Worm (Caenorhabditis elegans): ENCODE results near the gene clec-41.

clec-41 gene

ce11 chrV:13112937-13113497 is 24.9 kb downstream of the clec-41 start:
- TF ChIP-seq snpc-1.3 (tag; optimal IDR thresholded peaks at IDR 0.05; ENCODE audit: insufficient read depth) = no peak
- TF ChIP-seq ekl-4 (GFP tag; IDR thresholded peaks at IDR 0.05) = no peak
- no peak for TF ChIP-seq egl-18 (GFP tag; IDR thresholded peaks at IDR 0.05)
- no peak for TF ChIP-seq Y79H2A.3 (GFP tag; conservative IDR thresholded peaks at IDR 0.05)
- no peak for TF ChIP-seq mes-4 (tag; optimal IDR thresholded peaks at IDR 0.05)
- TF ChIP-seq bed-2 (GFP tag; IDR thresholded peaks at IDR 0.05) = no peak
- no peak for TF ChIP-seq pbrm-1 (GFP tag; IDR thresholded peaks at IDR 0.05)
- TF ChIP-seq nhr-90 (tag; optimal IDR thresholded peaks at IDR 0.05) = no peak
- TF ChIP-seq let-526 (GFP tag; IDR thresholded peaks at IDR 0.05) = no peak
- TF ChIP-seq B0261.1 (tag; optimal IDR thresholded peaks at IDR 0.05) = no peak
- TF ChIP-seq F37B4.10 (GFP tag; IDR thresholded peaks at IDR 0.05) = no peak
- no peak for TF ChIP-seq tbp1 (GFP tag; optimal IDR thresholded peaks at IDR 0.05)
- no peak for TF ChIP-seq ceh-40 (GFP tag; IDR thresholded peaks at IDR 0.05)
- TF ChIP-seq F57C9.4 (tag; optimal IDR thresholded peaks at IDR 0.05) = no peak
- TF ChIP-seq nhr-120 (GFP tag; IDR thresholded peaks at IDR 0.05) = no peak
- TF ChIP-seq xnd-1 (tag; optimal IDR thresholded peaks at IDR 0.05) = no peak

- TF ChIP-seq ZK185.1 (tag; optimal IDR thresholded peaks at IDR 0.05; ENCODE audit: poor library complexity, severe bottlenecking) = no peak
- no peak for TF ChIP-seq attf-5 (GFP tag; optimal IDR thresholded peaks at IDR 0.05)
- no peak for TF ChIP-seq attf-3 (GFP tag; conservative IDR thresholded peaks at IDR 0.05)
- TF ChIP-seq C17E4.6 (GFP tag; IDR thresholded peaks at IDR 0.05) = no peak
- TF ChIP-seq ztf-22 (GFP tag; optimal IDR thresholded peaks at IDR 0.05) = no peak
- no peak for TF ChIP-seq sptf-2 (GFP tag; optimal IDR thresholded peaks at IDR 0.05)
- TF ChIP-seq Y67H2A.10 (GFP tag; conservative IDR thresholded peaks at IDR 0.05) = no peak
- no peak for TF ChIP-seq rec-8 (tag; optimal IDR thresholded peaks at IDR 0.05)
- no peak for TF ChIP-seq lag-1 (GFP tag; IDR thresholded peaks at IDR 0.05)
- TF ChIP-seq Y79H2A.3 (GFP tag; conservative IDR thresholded peaks at IDR 0.05) = no peak
These were observed 26.2 kb downstream of the clec-41 start for ce11 chrV:13111599-13112191.

ce11 chrV:13105840-13106429 is 32.0 kb downstream of the clec-41 start:
- TF ChIP-seq unc-62 (GFP tag; optimal IDR thresholded peaks at IDR 0.05) (peak; percentile 64), attf-6 (GFP tag; IDR thresholded peaks at IDR 0.05) (no peak)

ce11 chrV:13095654-13096053 is 42.2 kb downstream of the clec-41 start, which contains the start of gene C34B4.5:
TSS of gene C34B4.5 (plus strand) at chrV:13095954.
- TF ChIP-seq somi-1 (GFP tag; optimal IDR thresholded peaks at IDR 0.05) (no peak), lin-54 (GFP tag; optimal IDR thresholded peaks at IDR 0.05) (no peak)

- TF ChIP-seq nhr-179 (tag; optimal IDR thresholded peaks at IDR 0.05) (no peak), gei-17 (GFP tag; optimal IDR thresholded peaks at IDR 0.05) (no peak), him-1 (tag; optimal IDR thresholded peaks at IDR 0.05) (no peak), tbp1 (GFP tag; optimal IDR thresholded peaks at IDR 0.05) (no peak), K11D2.4 (GFP tag; IDR thresholded peaks at IDR 0.05) (no peak), F33H1.4 (GFP tag; IDR thresholded peaks at IDR 0.05) (no peak), mxl-1 (tag; optimal IDR thresholded peaks at IDR 0.05) (no peak), ztf-28 (GFP tag; IDR thresholded peaks at IDR 0.05) (no peak), egl-18 (GFP tag; IDR thresholded peaks at IDR 0.05) (no peak)
These were observed 45.6 kb downstream of the clec-41 start, which contains the start of gene lurp-4 for ce11 chrV:13092349-13092748. TSS of gene lurp-4 (plus strand) at chrV:13092649.

Data from whole organism, young adult.